Fruit fly (Drosophila melanogaster) whole organism, embryonic: ENCODE results near the gene CG6959.

Experiments used
- Antp ChIP-seq: fragments of 200-800 bp; sonication (Bioruptor generic); optimal IDR thresholded peaks from 3 replicates; lab custom pipeline; 2016; ENCODE audit warnings: missing biosample characterization, missing genetic modification characterization
- CG10209 ChIP-seq: fragments of 200-800 bp; sonication (Bioruptor generic); optimal IDR thresholded peaks from 3 replicates; lab custom pipeline; 2017; ENCODE audit warnings: missing biosample characterization, mild to moderate bottlenecking, missing genetic modification characterization, missing genetic modification reagents
- CG10654 ChIP-seq: fragments of 200-800 bp; sonication (Bioruptor generic); optimal IDR thresholded peaks from 2 replicates; lab custom pipeline; 2016; ENCODE audit warnings: missing biosample characterization, missing genetic modification characterization
- CG13123 ChIP-seq: fragments of 200-800 bp; sonication (Bioruptor generic); optimal IDR thresholded peaks from 2 replicates; lab custom pipeline; 2016; ENCODE audit warnings: missing biosample characterization, missing genetic modification characterization
- CG13624 ChIP-seq: fragments of 200-800 bp; sonication (Bioruptor generic); optimal IDR thresholded peaks from 2 replicates; lab custom pipeline; 2016; ENCODE audit warnings: missing biosample characterization, missing genetic modification characterization
- CG13894 ChIP-seq: fragments of 200-800 bp; sonication (Bioruptor generic); optimal IDR thresholded peaks from 3 replicates; lab custom pipeline; 2018; ENCODE audit warnings: missing biosample characterization, mild to moderate bottlenecking, missing genetic modification characterization, moderate library complexity
- CG14965 ChIP-seq: fragments of 200-800 bp; sonication (Bioruptor generic); optimal IDR thresholded peaks from 2 replicates; lab custom pipeline; 2016; ENCODE audit warnings: missing biosample characterization, missing genetic modification characterization, borderline replicate concordance
- CG15073 ChIP-seq: fragments of 200-800 bp; sonication (Bioruptor generic); optimal IDR thresholded peaks from 2 replicates; lab custom pipeline; 2016; ENCODE audit warnings: missing biosample characterization, missing genetic modification characterization
- CG15514 ChIP-seq: fragments of 200-800 bp; sonication (Bioruptor generic); optimal IDR thresholded peaks from 3 replicates; lab custom pipeline; 2017; ENCODE audit warnings: missing biosample characterization, missing genetic modification characterization, mild to moderate bottlenecking, moderate library complexity, missing genetic modification reagents
- CG15696 ChIP-seq: fragments of 200-800 bp; sonication (Bioruptor generic); optimal IDR thresholded peaks from 2 replicates; lab custom pipeline; 2019; ENCODE audit warnings: missing biosample characterization, mild to moderate bottlenecking, missing genetic modification characterization, moderate library complexity
- CG16815 ChIP-seq: fragments of 200-800 bp; sonication (Bioruptor generic); optimal IDR thresholded peaks from 3 replicates; lab custom pipeline; 2017; ENCODE audit warnings: missing biosample characterization, mild to moderate bottlenecking, missing genetic modification characterization
- CG16863 ChIP-seq: fragments of 200-800 bp; sonication (Bioruptor generic); optimal IDR thresholded peaks from 3 replicates; lab custom pipeline; 2016; ENCODE audit warnings: missing biosample characterization, missing genetic modification characterization
- CG2712 ChIP-seq: fragments of 200-800 bp; optimal IDR thresholded peaks from 3 replicates; lab custom pipeline; 2019; ENCODE audit warnings: missing biosample characterization, mild to moderate bottlenecking, missing genetic modification characterization, moderate library complexity
- CG3281 ChIP-seq: fragments of 200-800 bp; sonication (Bioruptor generic); optimal IDR thresholded peaks from 3 replicates; lab custom pipeline; 2017; ENCODE audit warnings: missing biosample characterization, mild to moderate bottlenecking, missing genetic modification characterization
- CG4404 ChIP-seq: fragments of 200-800 bp; sonication (Bioruptor generic); IDR thresholded peaks from 2 replicates; pipeline ENCODE4 v1.3.6; 2022; ENCODE audit warnings: missing biosample characterization, missing genetic modification characterization
- CG4707 ChIP-seq: fragments of 200-800 bp; sonication (Bioruptor generic); optimal IDR thresholded peaks from 2 replicates; lab custom pipeline; 2018; ENCODE audit warnings: missing biosample characterization, mild to moderate bottlenecking, missing genetic modification characterization, moderate library complexity
- CG5953 ChIP-seq: fragments of 200-800 bp; sonication (Bioruptor generic); IDR thresholded peaks from 2 replicates; pipeline ENCODE4 v1.3.6; 2022; ENCODE audit warnings: missing biosample characterization, missing genetic modification characterization
- CG7987 ChIP-seq: fragments of 200-800 bp; sonication (Bioruptor generic); optimal IDR thresholded peaks from 2 replicates; lab custom pipeline; 2018; ENCODE audit warnings: missing biosample characterization, mild to moderate bottlenecking, missing genetic modification characterization, moderate library complexity
- CG8281 ChIP-seq: fragments of 200-800 bp; sonication (Bioruptor generic); optimal IDR thresholded peaks from 2 replicates; lab custom pipeline; 2018; ENCODE audit warnings: missing biosample characterization, mild to moderate bottlenecking, missing genetic modification characterization, moderate library complexity
- CG9727 ChIP-seq: fragments of 200-800 bp; sonication (Bioruptor generic); optimal IDR thresholded peaks from 3 replicates; lab custom pipeline; 2017; ENCODE audit warnings: missing biosample characterization, mild to moderate bottlenecking, missing genetic modification characterization
- CG9932 ChIP-seq: fragments of 200-800 bp; sonication (Bioruptor generic); IDR thresholded peaks from 2 replicates; pipeline ENCODE4 v1.3.6; 2022; ENCODE audit warnings: missing biosample characterization, missing genetic modification characterization
- Dref ChIP-seq: fragments of 200-800 bp; sonication (Bioruptor generic); IDR thresholded peaks from 2 replicates; pipeline ENCODE4 v1.3.6; 2022; ENCODE audit warnings: missing biosample characterization, missing genetic modification characterization
- HLH54F ChIP-seq: fragments of 200-800 bp; sonication (Bioruptor generic); optimal IDR thresholded peaks from 3 replicates; lab custom pipeline; 2016; ENCODE audit warnings: missing biosample characterization, missing genetic modification characterization
- HmgZ ChIP-seq: fragments of 200-800 bp; sonication (Bioruptor generic); optimal IDR thresholded peaks from 2 replicates; lab custom pipeline; 2018; ENCODE audit warnings: missing biosample characterization, mild to moderate bottlenecking, missing genetic modification characterization
- Jarid2 ChIP-seq: fragments of 200-800 bp; sonication (Bioruptor generic); optimal IDR thresholded peaks from 3 replicates; lab custom pipeline; 2017; ENCODE audit warnings: mild to moderate bottlenecking, missing biosample characterization, missing genetic modification reagents, missing genetic modification characterization
- Mrtf ChIP-seq: fragments of 200-800 bp; sonication (Bioruptor generic); IDR thresholded peaks from 3 replicates; pipeline ENCODE4 v1.3.6; 2022; ENCODE audit warnings: missing biosample characterization, missing genetic modification characterization
- Nf-YA ChIP-seq: fragments of 200-800 bp; sonication (Bioruptor generic); IDR thresholded peaks from 2 replicates; pipeline ENCODE4 v1.3.6; 2022; ENCODE audit warnings: missing biosample characterization, missing genetic modification characterization
- Pdp1 ChIP-seq, 2 experiments: fragments of 200-800 bp; sonication (Bioruptor generic); optimal IDR thresholded peaks; 3 replicates each; lab custom pipeline; 2016; ENCODE audit warnings: missing biosample characterization in 2 of 2, missing genetic modification characterization in 2 of 2, mild to moderate bottlenecking in 1 of 2, moderate library complexity in 1 of 2
- Sox100B ChIP-seq: fragments of 200-800 bp; sonication (Bioruptor generic); optimal IDR thresholded peaks from 3 replicates; lab custom pipeline; 2018; ENCODE audit warnings: missing biosample characterization, mild to moderate bottlenecking, missing genetic modification characterization
- Sry-δ ChIP-seq: fragments of 200-800 bp; sonication (Bioruptor generic); optimal IDR thresholded peaks from 2 replicates; lab custom pipeline; 2016; ENCODE audit warnings: missing biosample characterization, missing genetic modification characterization
- Trl ChIP-seq, 3 experiments: fragments of >200 bp in 2 of 3; fragments of 200-800 bp in 1 of 3; sonication (Bioruptor generic) in 1 of 3; optimal IDR thresholded peaks; 2 replicates in 1 of 3; 3 replicates in 2 of 3; lab custom pipeline; 2016 to 2017; ENCODE audit warnings: missing biosample characterization in 1 of 3, missing genetic modification characterization in 1 of 3
- Xbp1 ChIP-seq: fragments of 200-800 bp; sonication (Bioruptor generic); optimal IDR thresholded peaks from 3 replicates; lab custom pipeline; 2016; ENCODE audit warnings: missing biosample characterization, mild to moderate bottlenecking, missing genetic modification characterization
- al ChIP-seq: fragments of 200-800 bp; sonication (Bioruptor generic); IDR thresholded peaks from 2 replicates; pipeline ENCODE4 v1.3.6; 2022; ENCODE audit warnings: missing biosample characterization, missing genetic modification characterization
- br ChIP-seq: fragments of >200 bp; optimal IDR thresholded peaks from 2 replicates; lab custom pipeline; 2017
- btn ChIP-seq: fragments of 200-800 bp; sonication (Bioruptor generic); optimal IDR thresholded peaks from 2 replicates; lab custom pipeline; 2016; ENCODE audit warnings: missing biosample characterization, missing genetic modification characterization
- ci ChIP-seq: fragments of 200-800 bp; sonication (Bioruptor generic); IDR thresholded peaks from 3 replicates; pipeline ENCODE4 v1.3.6; 2022; ENCODE audit warnings: missing biosample characterization, missing genetic modification characterization
- crc ChIP-seq: fragments of 200-800 bp; sonication (Bioruptor generic); optimal IDR thresholded peaks from 2 replicates; lab custom pipeline; 2016; ENCODE audit warnings: missing biosample characterization, missing genetic modification characterization
- croc ChIP-seq: fragments of 200-800 bp; sonication (Bioruptor generic); conservative IDR thresholded peaks from 3 replicates; pipeline ENCODE4 v1.3.6; 2022; ENCODE audit warnings: missing biosample characterization, missing genetic modification characterization
- dimm ChIP-seq: fragments of 200-800 bp; sonication (Bioruptor generic); IDR thresholded peaks from 2 replicates; pipeline ENCODE4 v1.3.6; 2022; ENCODE audit warnings: missing biosample characterization, missing genetic modification characterization
- fd3F ChIP-seq: fragments of 200-800 bp; sonication (Bioruptor generic); optimal IDR thresholded peaks from 2 replicates; lab custom pipeline; 2018; ENCODE audit warnings: missing biosample characterization, mild to moderate bottlenecking, missing genetic modification characterization, moderate library complexity
- grau ChIP-seq: fragments of 200-800 bp; optimal IDR thresholded peaks from 3 replicates; lab custom pipeline; 2019; ENCODE audit warnings: missing biosample characterization, mild to moderate bottlenecking, missing genetic modification characterization, moderate library complexity
- gsb-n ChIP-seq: fragments of 200-800 bp; sonication (Bioruptor generic); optimal IDR thresholded peaks from 3 replicates; lab custom pipeline; 2018; ENCODE audit warnings: missing biosample characterization, mild to moderate bottlenecking, missing genetic modification characterization
- knrl ChIP-seq: fragments of 200-800 bp; sonication (Bioruptor generic); IDR thresholded peaks from 3 replicates; pipeline ENCODE4 v1.3.6; 2022; ENCODE audit warnings: missing biosample characterization, missing genetic modification characterization; ENCODE audit not compliant: partially characterized antibody
- phol ChIP-seq: fragments of 200-800 bp; sonication (Bioruptor generic); optimal IDR thresholded peaks from 3 replicates; lab custom pipeline; 2018; ENCODE audit warnings: missing biosample characterization, mild to moderate bottlenecking, missing genetic modification characterization, moderate library complexity
- rib ChIP-seq: fragments of 200-800 bp; sonication (Bioruptor generic); IDR thresholded peaks from 2 replicates; pipeline ENCODE4 v1.3.6; 2022; ENCODE audit warnings: missing biosample characterization, missing genetic modification characterization
- tgo ChIP-seq: fragments of 200-800 bp; sonication (Bioruptor generic); IDR thresholded peaks from 3 replicates; pipeline ENCODE4 v1.3.6; 2022; ENCODE audit warnings: missing biosample characterization, missing genetic modification characterization
- tio ChIP-seq: fragments of 200-800 bp; sonication (Bioruptor generic); optimal IDR thresholded peaks from 2 replicates; lab custom pipeline; 2017; ENCODE audit warnings: missing biosample characterization, missing genetic modification characterization, inconsistent platforms
- wdn ChIP-seq: fragments of 200-800 bp; sonication (Bioruptor generic); IDR thresholded peaks from 2 replicates; pipeline ENCODE4 v1.3.6; 2022; ENCODE audit warnings: missing biosample characterization, missing genetic modification characterization
- wek ChIP-seq: fragments of 200-800 bp; sonication (Bioruptor generic); optimal IDR thresholded peaks from 3 replicates; lab custom pipeline; 2018; ENCODE audit warnings: missing biosample characterization, mild to moderate bottlenecking, missing genetic modification characterization, moderate library complexity
- zf30C ChIP-seq: fragments of 200-800 bp; sonication (Bioruptor generic); optimal IDR thresholded peaks from 3 replicates; lab custom pipeline; 2018; ENCODE audit warnings: missing biosample characterization, mild to moderate bottlenecking, missing genetic modification characterization

CG6959 gene

dm6 chr3R:11882506-11882953 is 13.3 kb upstream of the CG6959 start, which contains the start of the genes CG6962 and CG31368 (continued):
- TF ChIP-seq CG13894 (tag; lab: Kevin White, UChicago): peak; percentile 72
- TF ChIP-seq CG10209 (GFP tag; lab: Kevin White, UChicago): peak; percentile 80
- peak; percentile 23; the same call in 1 of the 2 replicates for TF ChIP-seq rib
- TF ChIP-seq CG13123: peak; percentile 68
- TF ChIP-seq CG9727: peak; percentile 82
- peak; percentile 77 for TF ChIP-seq al
- peak; percentile 70 for TF ChIP-seq croc (GFP tag; lab: Robert Waterston, UW)
- peak; percentile 71 for TF ChIP-seq CG3281
- peak; percentile 83 for TF ChIP-seq CG10654 (GFP tag; lab: Kevin White, UChicago)
- peak; percentile 40 for TF ChIP-seq CG13624 (GFP tag; lab: Kevin White, UChicago)
- peak; percentile 74 for TF ChIP-seq ci (GFP tag; lab: Robert Waterston, UW)
- TF ChIP-seq CG15514 (GFP tag; lab: Kevin White, UChicago): peak; percentile 78
- TF ChIP-seq CG14965 (GFP tag; lab: Kevin White, UChicago): no peak
- TF ChIP-seq Trl (optimal IDR thresholded peaks at IDR 0.05; lab: Kevin White, UChicago): no peak
- peak; percentile 47 for TF ChIP-seq Trl (GFP tag; optimal IDR thresholded peaks at IDR 0.05; lab: Kevin White, UChicago)
- peak; percentile 55 for TF ChIP-seq CG7987 (GFP tag; lab: Kevin White, UChicago)
- peak; percentile 64 for TF ChIP-seq wdn
- peak; percentile 54; the same call in 1 of the 3 replicates for TF ChIP-seq knrl (GFP tag; lab: Robert Waterston, UW)
- peak; percentile 36 for TF ChIP-seq Sry-δ
- no peak for TF ChIP-seq br (lab: Kevin White, UChicago)
- TF ChIP-seq CG9932 (GFP tag; lab: Robert Waterston, UW): peak; percentile 93
- TF ChIP-seq grau: peak; percentile 87
- TF ChIP-seq dimm (GFP tag; lab: Robert Waterston, UW): no peak
- peak; percentile 36 for TF ChIP-seq CG16863 (GFP tag; lab: Kevin White, UChicago)
- peak; percentile 33 for TF ChIP-seq CG8281 (tag; lab: Kevin White, UChicago)
- no peak for TF ChIP-seq wek (GFP tag; lab: Kevin White, UChicago)
- peak; percentile 43; the same call in 1 of the 2 replicates for TF ChIP-seq CG5953 (GFP tag; lab: Robert Waterston, UW)
- peak; percentile 70 to 77 for TF ChIP-seq Pdp1 (GFP tag; optimal IDR thresholded peaks at IDR 0.05; lab: Kevin White, UChicago)
- peak; percentile 92 for TF ChIP-seq phol (tag; lab: Kevin White, UChicago)
- TF ChIP-seq Jarid2: peak; percentile 1
- peak; percentile 25 for TF ChIP-seq CG15073 (GFP tag; lab: Kevin White, UChicago)
- TF ChIP-seq tio (GFP tag; lab: Kevin White, UChicago): peak; percentile 76
- peak; percentile 92 for TF ChIP-seq CG15696 (tag; lab: Kevin White, UChicago)
- TF ChIP-seq Xbp1 (GFP tag; lab: Kevin White, UChicago): peak; percentile 92
- peak; percentile 86 for TF ChIP-seq HmgZ
- TF ChIP-seq Nf-YA (GFP tag; lab: Robert Waterston, UW): 0 out of 2 replicates have a peak, but pooled peaks have one; percentile 31
- peak; percentile 30 for TF ChIP-seq Dref (GFP tag; lab: Robert Waterston, UW)
- peak; percentile 81 for TF ChIP-seq CG16815 (GFP tag; lab: Kevin White, UChicago)
- TF ChIP-seq tgo (GFP tag; lab: Robert Waterston, UW): peak; percentile 78
- TF ChIP-seq crc (GFP tag; lab: Kevin White, UChicago): peak; percentile 7
- TF ChIP-seq Antp (GFP tag; lab: Kevin White, UChicago): peak; percentile 23
- TF ChIP-seq Mrtf: peak; percentile 61; the same call in 2 of the 3 replicates
- TF ChIP-seq CG4707 (GFP tag; lab: Kevin White, UChicago): no peak
- TF ChIP-seq Sox100B (GFP tag; lab: Kevin White, UChicago): no peak
- no peak for TF ChIP-seq zf30C (GFP tag; lab: Kevin White, UChicago)
- TF ChIP-seq btn (GFP tag; lab: Kevin White, UChicago): no peak
- peak; percentile 80 for TF ChIP-seq CG4404 (GFP tag; lab: Robert Waterston, UW)
- peak; percentile 81 for TF ChIP-seq fd3F (GFP tag; lab: Kevin White, UChicago)
- peak; percentile 74 for TF ChIP-seq gsb-n (tag; lab: Kevin White, UChicago)
- peak; percentile 81 for TF ChIP-seq HLH54F (GFP tag; lab: Kevin White, UChicago)
- peak; percentile 92 for TF ChIP-seq CG2712 (tag; lab: Kevin White, UChicago)
